Fruit fly (Drosophila melanogaster): ENCODE data around the gene Snx21.

dm6 chr2L:2759654-2760053 lies 5.8 kb downstream of the Snx21 start, which contains the start of the genes HemK2, Snapin and Tnpo-SR:
- no peak for TF ChIP-seq insv (optimal IDR thresholded peaks at IDR 0.05)
- no peak for TF ChIP-seq Sin3A (optimal IDR thresholded peaks at IDR 0.05)
